Worm (Caenorhabditis elegans): ENCODE results near the gene VZK822L.2.

DNA sequence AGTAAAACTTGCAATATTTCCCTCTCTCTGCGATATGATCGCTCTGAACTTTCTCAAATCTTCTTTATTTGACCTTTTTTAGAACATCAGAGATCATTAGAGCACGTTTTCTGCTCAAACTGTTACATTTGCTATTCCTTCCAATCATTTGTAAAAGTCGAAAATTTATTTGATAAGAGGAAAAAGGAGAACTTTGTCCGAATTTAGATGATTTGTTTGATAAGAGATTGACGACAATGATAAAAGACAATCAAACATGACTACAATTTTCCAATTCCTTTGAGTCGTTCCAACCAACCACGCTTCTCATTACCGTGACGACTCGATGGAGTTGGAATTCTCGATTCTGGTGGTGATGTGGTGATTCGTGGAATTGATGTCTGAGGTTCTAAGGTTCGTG, 6.1 kb downstream of the VZK822L.2 start:
- TF ChIP-seq nfya-1 (tag; optimal IDR thresholded peaks at IDR 0.05; ENCODE audit: insufficient read depth) (no peak), nhr-237 (tag; optimal IDR thresholded peaks at IDR 0.05) (no peak), lin-15B (tag; optimal IDR thresholded peaks at IDR 0.05) (no peak), elt-3 (tag; optimal IDR thresholded peaks at IDR 0.05) (no peak), nhr-28 (tag; optimal IDR thresholded peaks at IDR 0.05) (no peak), unc-62 (GFP tag; optimal IDR thresholded peaks at IDR 0.05) (no peak), fos-1 (tag; optimal IDR thresholded peaks at IDR 0.05) (no peak), ceh-16 (tag; optimal IDR thresholded peaks at IDR 0.05) (no peak)
